Worm (Caenorhabditis elegans): ENCODE results near the gene ceh-58.

ce11 chrII:10384680-10385383 is 15.4 kb upstream of the ceh-58 start, which contains the start of gene ztf-27:
- TF ChIP-seq ama-1 (optimal IDR thresholded peaks at IDR 0.05) (no peak), pes-1 (GFP tag; IDR thresholded peaks at IDR 0.05) (no peak), aly-1 (tag; optimal IDR thresholded peaks at IDR 0.05) (no peak), tbx-37 (GFP tag; conservative IDR thresholded peaks at IDR 0.05) (no peak), scrt-1 (GFP tag; IDR thresholded peaks at IDR 0.05) (no peak), flt-1 (GFP tag; IDR thresholded peaks at IDR 0.05) (no peak), ceh-36 (tag; optimal IDR thresholded peaks at IDR 0.05) (no peak), hmbx-1 (tag; optimal IDR thresholded peaks at IDR 0.05) (no peak), F13C5.2 (tag; optimal IDR thresholded peaks at IDR 0.05) (no peak), tra-4 (tag; optimal IDR thresholded peaks at IDR 0.05) (no peak), hmg-4 (GFP tag; optimal IDR thresholded peaks at IDR 0.05) (peak; percentile 33), ets-7 (tag; optimal IDR thresholded peaks at IDR 0.05) (no peak)

All from whole organism, early embryonic.